Fruit fly (Drosophila melanogaster) whole organism, prepupa: ENCODE results near the gene CG11977.

Source experiments
- CG10631 ChIP-seq: fragments of 200-800 bp; sonication (Bioruptor generic); optimal IDR thresholded peaks from 2 replicates; lab custom pipeline; 2016; ENCODE audit warnings: missing biosample characterization, missing genetic modification characterization
- CG10669 ChIP-seq: fragments of 200-800 bp; sonication (Bioruptor generic); optimal IDR thresholded peaks from 3 replicates; lab custom pipeline; 2018; ENCODE audit warnings: missing biosample characterization, mild to moderate bottlenecking, missing genetic modification characterization, moderate library complexity
- CG11294 ChIP-seq: fragments of 200-800 bp; sonication (Bioruptor generic); IDR thresholded peaks from 2 replicates; pipeline ENCODE4 v1.3.6; 2022; ENCODE audit warnings: missing biosample characterization, missing genetic modification characterization
- CG11762 ChIP-seq: fragments of 200-800 bp; sonication (Bioruptor generic); optimal IDR thresholded peaks from 3 replicates; lab custom pipeline; 2016; ENCODE audit warnings: missing biosample characterization, missing genetic modification characterization; ENCODE audit not compliant: insufficient read depth
- CG11902 ChIP-seq: fragments of 200-800 bp; sonication (Bioruptor generic); optimal IDR thresholded peaks from 3 replicates; lab custom pipeline; 2016; ENCODE audit warnings: missing biosample characterization, missing genetic modification characterization
- CG15336 ChIP-seq: fragments of 200-800 bp; sonication (Bioruptor generic); IDR thresholded peaks from 2 replicates; pipeline ENCODE4 v1.3.6; 2022; ENCODE audit warnings: missing biosample characterization, missing genetic modification characterization
- CG3032 ChIP-seq: fragments of 200-800 bp; optimal IDR thresholded peaks from 2 replicates; lab custom pipeline; 2019; ENCODE audit warnings: missing biosample characterization, mild to moderate bottlenecking, missing genetic modification characterization, moderate library complexity
- CG31627 ChIP-seq: fragments of 200-800 bp; sonication (Bioruptor generic); optimal IDR thresholded peaks from 3 replicates; lab custom pipeline; 2016; ENCODE audit warnings: missing biosample characterization, missing genetic modification characterization
- CG32006 ChIP-seq: fragments of 200-800 bp; sonication (Bioruptor generic); optimal IDR thresholded peaks from 3 replicates; lab custom pipeline; 2017; ENCODE audit warnings: missing biosample characterization, mild to moderate bottlenecking, missing genetic modification characterization
- CG3919 ChIP-seq: fragments of 200-800 bp; sonication (Bioruptor generic); optimal IDR thresholded peaks from 3 replicates; lab custom pipeline; 2016; ENCODE audit warnings: missing biosample characterization, missing genetic modification characterization
- CG6276 ChIP-seq: fragments of 200-800 bp; sonication (Bioruptor generic); optimal IDR thresholded peaks from 2 replicates; lab custom pipeline; 2017; ENCODE audit warnings: missing biosample characterization, mild to moderate bottlenecking, missing genetic modification characterization
- CG6792 ChIP-seq: fragments of 200-800 bp; sonication (Bioruptor generic); optimal IDR thresholded peaks from 3 replicates; lab custom pipeline; 2016; ENCODE audit warnings: missing biosample characterization, missing genetic modification characterization
- CG6808 ChIP-seq: fragments of 200-800 bp; sonication (Bioruptor generic); optimal IDR thresholded peaks from 3 replicates; lab custom pipeline; 2017; ENCODE audit warnings: missing biosample characterization, missing genetic modification characterization, mild to moderate bottlenecking, moderate library complexity, missing genetic modification reagents
- CG6854 ChIP-seq: fragments of 200-800 bp; sonication (Bioruptor generic); optimal IDR thresholded peaks from 2 replicates; lab custom pipeline; 2017; ENCODE audit warnings: missing biosample characterization, mild to moderate bottlenecking, missing genetic modification characterization
- CG7368 ChIP-seq: fragments of 200-800 bp; sonication (Bioruptor generic); optimal IDR thresholded peaks from 3 replicates; lab custom pipeline; 2016; ENCODE audit warnings: missing biosample characterization, missing genetic modification characterization
- CG8119 ChIP-seq: fragments of 200-800 bp; sonication (Bioruptor generic); IDR thresholded peaks from 3 replicates; pipeline ENCODE4 v1.3.6; 2022; ENCODE audit warnings: missing biosample characterization, missing genetic modification characterization
- CG8632 ChIP-seq: fragments of 200-800 bp; sonication (Bioruptor generic); optimal IDR thresholded peaks from 3 replicates; lab custom pipeline; 2016; ENCODE audit warnings: missing biosample characterization, missing genetic modification characterization
- CG9139 ChIP-seq: fragments of 200-800 bp; sonication (Bioruptor generic); optimal IDR thresholded peaks from 3 replicates; lab custom pipeline; 2017; ENCODE audit warnings: missing biosample characterization, mild to moderate bottlenecking, missing genetic modification characterization
- Eip78C ChIP-seq: fragments of 200-800 bp; sonication (Bioruptor generic); peaks from one replicate; lab custom pipeline; 2016; ENCODE audit warnings: missing biosample characterization, missing genetic modification characterization
- Eip93F ChIP-seq: fragments of 200-800 bp; sonication (Bioruptor generic); optimal IDR thresholded peaks from 2 replicates; lab custom pipeline; 2016; ENCODE audit warnings: missing biosample characterization, mild to moderate bottlenecking, missing genetic modification characterization
- Ets96B ChIP-seq: fragments of 200-800 bp; optimal IDR thresholded peaks from 2 replicates; lab custom pipeline; 2019; ENCODE audit warnings: missing biosample characterization, mild to moderate bottlenecking, missing genetic modification characterization, moderate library complexity
- Gug ChIP-seq: fragments of 200-800 bp; sonication (Bioruptor generic); IDR thresholded peaks from 2 replicates; pipeline ENCODE4 v1.3.6; 2022; ENCODE audit warnings: missing biosample characterization, missing genetic modification characterization
- Hr39 ChIP-seq: fragments of 200-800 bp; sonication (Bioruptor generic); optimal IDR thresholded peaks from 2 replicates; lab custom pipeline; 2016; ENCODE audit warnings: missing biosample characterization, missing genetic modification characterization
- Hr4 ChIP-seq: fragments of 200-800 bp; sonication (Bioruptor generic); optimal IDR thresholded peaks from 3 replicates; lab custom pipeline; 2016; ENCODE audit warnings: missing biosample characterization, missing genetic modification characterization
- Lpt ChIP-seq: fragments of 200-800 bp; sonication (Bioruptor generic); optimal IDR thresholded peaks from 3 replicates; lab custom pipeline; 2016; ENCODE audit warnings: missing biosample characterization, missing genetic modification characterization
- Met ChIP-seq: fragments of 200-800 bp; sonication (Bioruptor generic); optimal IDR thresholded peaks from 3 replicates; lab custom pipeline; 2016; ENCODE audit warnings: missing biosample characterization, missing genetic modification characterization
- OdsH ChIP-seq: fragments of 200-800 bp; sonication (Bioruptor generic); optimal IDR thresholded peaks from 3 replicates; lab custom pipeline; 2016; ENCODE audit warnings: missing biosample characterization, missing genetic modification characterization
- Smox ChIP-seq: fragments of 200-800 bp; sonication (Bioruptor generic); optimal IDR thresholded peaks from 3 replicates; lab custom pipeline; 2016; ENCODE audit warnings: missing biosample characterization, missing genetic modification characterization
- Sox102F ChIP-seq: fragments of 200-800 bp; sonication (Bioruptor generic); optimal IDR thresholded peaks from 2 replicates; lab custom pipeline; 2016; ENCODE audit warnings: missing biosample characterization, mild to moderate bottlenecking, missing genetic modification characterization
- Sox14 ChIP-seq: fragments of 200-800 bp; sonication (Bioruptor generic); optimal IDR thresholded peaks from 3 replicates; lab custom pipeline; 2016; ENCODE audit warnings: missing biosample characterization, missing genetic modification characterization
- Sox15 ChIP-seq: fragments of 200-800 bp; sonication (Bioruptor generic); optimal IDR thresholded peaks from 3 replicates; lab custom pipeline; 2016; ENCODE audit warnings: missing biosample characterization, missing genetic modification characterization
- acj6 ChIP-seq: fragments of 200-800 bp; sonication (Bioruptor generic); optimal IDR thresholded peaks from 3 replicates; lab custom pipeline; 2016; ENCODE audit warnings: missing biosample characterization, missing genetic modification characterization
- cyc ChIP-seq: fragments of 200-800 bp; sonication (Bioruptor generic); optimal IDR thresholded peaks from 3 replicates; lab custom pipeline; 2016; ENCODE audit warnings: missing biosample characterization, missing genetic modification characterization
- dac ChIP-seq: fragments of 200-800 bp; sonication (Bioruptor generic); optimal IDR thresholded peaks from 2 replicates; lab custom pipeline; 2017; ENCODE audit warnings: missing biosample characterization, mild to moderate bottlenecking, missing genetic modification characterization
- dsx ChIP-seq: fragments of 200-800 bp; optimal IDR thresholded peaks from 3 replicates; lab custom pipeline; 2019; ENCODE audit warnings: missing biosample characterization, mild to moderate bottlenecking, missing genetic modification characterization, moderate library complexity; ENCODE audit not compliant: poor library complexity, severe bottlenecking
- eg ChIP-seq: fragments of 200-800 bp; sonication (Bioruptor generic); IDR thresholded peaks from 3 replicates; pipeline ENCODE4 v1.3.6; 2022; ENCODE audit warnings: missing biosample characterization, missing genetic modification characterization
- esn ChIP-seq: fragments of 200-800 bp; sonication (Bioruptor generic); optimal IDR thresholded peaks from 2 replicates; lab custom pipeline; 2016; ENCODE audit warnings: missing biosample characterization, mild to moderate bottlenecking, missing genetic modification characterization, moderate library complexity
- fd85E ChIP-seq: fragments of 200-800 bp; sonication (Bioruptor generic); optimal IDR thresholded peaks from 3 replicates; lab custom pipeline; 2016; ENCODE audit warnings: missing biosample characterization, missing genetic modification characterization
- fkh ChIP-seq: fragments of 200-800 bp; sonication (Bioruptor generic); optimal IDR thresholded peaks from 3 replicates; lab custom pipeline; 2017; ENCODE audit warnings: missing biosample characterization, mild to moderate bottlenecking, missing genetic modification characterization, moderate library complexity
- lz ChIP-seq: fragments of 200-800 bp; sonication (Bioruptor generic); optimal IDR thresholded peaks from 3 replicates; lab custom pipeline; 2016; ENCODE audit warnings: missing biosample characterization, missing genetic modification characterization
- net ChIP-seq: fragments of 200-800 bp; sonication (Bioruptor generic); optimal IDR thresholded peaks from 3 replicates; lab custom pipeline; 2016; ENCODE audit warnings: missing biosample characterization, missing genetic modification characterization
- pdm3 ChIP-seq: fragments of 200-800 bp; sonication (Bioruptor generic); optimal IDR thresholded peaks from 3 replicates; lab custom pipeline; 2016; ENCODE audit warnings: missing biosample characterization, missing genetic modification characterization
- salr ChIP-seq, 2 experiments: fragments of 200-800 bp; sonication (Bioruptor generic); optimal IDR thresholded peaks; 3 replicates each; lab custom pipeline; 2016 to 2018; ENCODE audit warnings: missing biosample characterization in 2 of 2, missing genetic modification characterization in 2 of 2, mild to moderate bottlenecking in 1 of 2
- svp ChIP-seq: fragments of 200-800 bp; sonication (Bioruptor generic); peaks from one replicate; lab custom pipeline; 2016; ENCODE audit warnings: missing biosample characterization, missing genetic modification characterization
- topi ChIP-seq: fragments of 200-800 bp; sonication (Bioruptor generic); optimal IDR thresholded peaks from 3 replicates; lab custom pipeline; 2016; ENCODE audit warnings: missing biosample characterization, missing genetic modification characterization
- vri ChIP-seq: fragments of 200-800 bp; sonication (Bioruptor generic); optimal IDR thresholded peaks from 3 replicates; lab custom pipeline; 2016; ENCODE audit warnings: missing biosample characterization, mild to moderate bottlenecking, missing genetic modification characterization

CG11977 gene

DNA sequence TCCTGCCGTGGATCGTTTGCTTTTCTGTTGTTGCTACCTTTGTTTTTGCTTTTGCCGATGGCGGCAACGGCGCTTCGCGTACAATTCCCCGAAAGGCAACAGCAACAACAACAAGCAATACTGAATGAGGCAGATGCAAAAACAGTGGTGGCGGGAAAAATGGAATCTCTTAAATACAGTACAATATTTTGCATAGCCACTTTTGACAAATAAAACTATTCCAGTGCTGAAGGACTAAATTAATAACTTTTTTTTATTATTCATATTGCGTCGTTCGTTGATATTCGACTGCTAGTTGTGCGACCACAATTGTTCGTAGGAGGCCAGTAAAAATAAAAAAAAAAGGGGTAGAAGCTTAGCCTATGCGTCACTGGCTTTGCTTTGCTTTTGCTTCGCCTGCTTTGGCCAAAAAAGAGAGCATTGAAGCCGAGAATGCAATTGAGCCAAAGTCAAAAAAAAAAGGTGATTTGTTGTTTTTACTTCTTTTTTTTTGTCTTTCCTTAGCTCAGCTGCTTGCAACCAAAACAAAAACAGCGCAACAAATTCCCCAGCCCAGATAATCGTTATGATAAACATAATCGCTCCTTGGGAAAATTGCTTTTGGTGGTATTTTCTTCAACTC, 34.4 kb downstream of the CG11977 start (continued):
- peak; percentile 98 for TF ChIP-seq CG8632 (GFP tag; lab: Kevin White, UChicago)
- peak; percentile 97 to 99 for TF ChIP-seq salr (GFP tag; optimal IDR thresholded peaks at IDR 0.05; lab: Kevin White, UChicago)
- TF ChIP-seq vri (GFP tag; lab: Kevin White, UChicago) = peak; percentile 97
- peak; percentile 99 for TF ChIP-seq eg (GFP tag; lab: Robert Waterston, UW)
- TF ChIP-seq Smox (GFP tag; lab: Kevin White, UChicago) = peak; percentile 96
- peak; percentile 100 for TF ChIP-seq CG8119
- TF ChIP-seq pdm3 (GFP tag; lab: Kevin White, UChicago) = peak; percentile 99
- peak; percentile 98 for TF ChIP-seq acj6 (GFP tag; lab: Kevin White, UChicago)
- TF ChIP-seq Gug (GFP tag; lab: Robert Waterston, UW) = peak; percentile 98
- TF ChIP-seq CG6854 (GFP tag; lab: Kevin White, UChicago) = peak; percentile 97
- TF ChIP-seq dac = peak; percentile 99
- TF ChIP-seq CG32006 (GFP tag; lab: Kevin White, UChicago) = peak; percentile 100
- TF ChIP-seq Lpt = peak; percentile 99
- TF ChIP-seq Hr39 (GFP tag; lab: Kevin White, UChicago) = peak; percentile 97
- TF ChIP-seq CG11902 (GFP tag; lab: Kevin White, UChicago) = peak; percentile 96
- peak; percentile 95 for TF ChIP-seq fd85E (GFP tag; lab: Kevin White, UChicago)
- peak; percentile 98 for TF ChIP-seq CG6792
- TF ChIP-seq CG11294 = peak; percentile 97
- peak; percentile 98 for TF ChIP-seq CG3032 (tag; lab: Kevin White, UChicago)
- peak; percentile 98 for TF ChIP-seq esn (GFP tag; lab: Kevin White, UChicago)

DNA sequence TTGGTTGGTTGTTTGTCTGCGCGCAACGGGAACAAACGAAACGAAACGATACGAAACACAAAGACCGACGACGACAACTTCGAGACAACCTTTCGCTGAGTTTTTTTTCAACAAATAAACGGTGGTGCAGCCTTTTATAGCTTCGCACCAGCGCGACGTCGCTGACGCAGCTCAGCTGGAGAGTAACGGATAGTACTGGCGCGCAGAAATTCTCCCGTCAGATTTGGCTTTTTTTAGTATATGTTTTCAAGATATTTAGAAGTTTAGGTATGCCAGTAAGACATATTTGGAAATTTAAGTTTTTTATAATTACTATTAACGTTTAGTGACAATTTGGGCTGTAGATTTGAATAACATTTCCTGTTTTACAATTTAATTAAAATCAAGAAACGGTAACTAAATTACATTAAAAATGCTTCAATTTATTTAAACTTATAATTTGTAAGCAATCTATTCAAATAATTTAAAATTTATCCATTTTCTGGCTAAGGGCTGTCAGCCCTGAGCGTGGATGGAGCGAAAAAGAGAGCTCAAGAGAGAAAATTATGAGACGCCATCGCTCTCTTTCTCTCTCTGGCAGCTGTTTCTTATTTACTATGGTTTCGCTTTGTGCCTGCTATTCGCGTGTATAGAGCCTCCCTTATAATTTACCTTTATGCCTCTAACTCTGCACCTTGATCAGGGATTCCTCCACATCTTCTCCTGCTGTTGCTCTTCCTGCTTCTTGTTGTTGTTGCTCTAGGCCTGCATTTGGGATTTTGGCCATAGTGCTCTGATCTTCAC, 36.3 kb downstream of the CG11977 start:
- TF ChIP-seq CG11902 (GFP tag; lab: Kevin White, UChicago) (peak; percentile 46), fd85E (GFP tag; lab: Kevin White, UChicago) (no peak), Sox14 (GFP tag; lab: Kevin White, UChicago) (peak; percentile 82), Eip78C (GFP tag; lab: Kevin White, UChicago) (peak; percentile 97), net (GFP tag; lab: Kevin White, UChicago) (peak; percentile 87), CG3919 (GFP tag; lab: Kevin White, UChicago) (peak; percentile 78), CG11762 (peak; percentile 70), cyc (peak; percentile 58), OdsH (GFP tag; lab: Kevin White, UChicago) (peak; percentile 78), Hr4 (GFP tag; lab: Kevin White, UChicago) (peak; percentile 77), CG7368 (peak; percentile 44), Ets96B (peak; percentile 90), dac (peak; percentile 69), svp (peak; percentile 92), Sox102F (GFP tag; lab: Kevin White, UChicago) (peak; percentile 83), CG8632 (GFP tag; lab: Kevin White, UChicago) (peak; percentile 86), CG31627 (GFP tag; lab: Kevin White, UChicago) (peak; percentile 62), CG15336 (GFP tag; lab: Robert Waterston, UW) (peak; percentile 83), Sox15 (GFP tag; lab: Kevin White, UChicago) (peak; percentile 52), CG10631 (GFP tag; lab: Kevin White, UChicago) (peak; percentile 77), topi (GFP tag; lab: Kevin White, UChicago) (peak; percentile 88), Hr39 (GFP tag; lab: Kevin White, UChicago) (peak; percentile 56), CG9139 (GFP tag; lab: Kevin White, UChicago) (peak; percentile 78), CG6276 (GFP tag; lab: Kevin White, UChicago) (peak; percentile 91), fkh (GFP tag; lab: Kevin White, UChicago) (peak; percentile 70), pdm3 (GFP tag; lab: Kevin White, UChicago) (peak; percentile 81), Eip93F (GFP tag; lab: Kevin White, UChicago) (peak; percentile 69), lz (GFP tag; lab: Kevin White, UChicago) (peak; percentile 84), Lpt (peak; percentile 76), CG6854 (GFP tag; lab: Kevin White, UChicago) (peak; percentile 65), Met (GFP tag; lab: Kevin White, UChicago) (peak; percentile 87), CG10669 (GFP tag; lab: Kevin White, UChicago) (peak; percentile 79), dsx (GFP tag; lab: Kevin White, UChicago) (peak; percentile 83), CG6808 (GFP tag; lab: Kevin White, UChicago) (peak; percentile 88), eg (GFP tag; lab: Robert Waterston, UW) (peak; percentile 77; the same call in 2 of the 3 replicates)
